Fruit fly (Drosophila melanogaster): ENCODE results near the gene Mtp.

Gene Mtp

DNA sequence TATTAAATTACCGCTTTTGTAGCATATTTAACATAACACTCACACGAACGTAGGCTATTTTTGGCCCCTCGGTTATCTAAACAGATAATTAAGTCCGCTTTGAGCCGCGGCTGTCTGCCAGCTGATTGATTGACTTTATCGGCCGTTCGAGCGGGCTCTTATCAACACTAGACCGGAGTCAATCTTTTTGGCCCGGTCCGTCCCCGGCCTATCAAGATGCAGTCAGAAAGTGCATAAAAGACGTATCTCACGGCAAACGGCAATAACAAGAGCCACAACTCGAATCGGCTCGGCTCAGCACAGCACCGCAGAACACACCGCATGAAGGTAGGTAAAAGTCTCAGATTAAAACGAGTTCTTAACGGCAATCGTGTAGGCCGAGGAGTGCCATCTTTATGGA, 42.3 kb upstream of the Mtp start:
- TF ChIP-seq Clk (GFP tag; optimal IDR thresholded peaks at IDR 0.05) (no peak), toe (GFP tag; optimal IDR thresholded peaks at IDR 0.05) (no peak), CG14711 (tag; optimal IDR thresholded peaks at IDR 0.05) (no peak), pad (GFP tag; optimal IDR thresholded peaks at IDR 0.05) (no peak), kay (GFP tag; ENCODE audit: borderline replicate concordance) (no peak), cic (GFP tag; optimal IDR thresholded peaks at IDR 0.05) (no peak), CG7045 (GFP tag; optimal IDR thresholded peaks at IDR 0.05) (no peak)

DNA sequence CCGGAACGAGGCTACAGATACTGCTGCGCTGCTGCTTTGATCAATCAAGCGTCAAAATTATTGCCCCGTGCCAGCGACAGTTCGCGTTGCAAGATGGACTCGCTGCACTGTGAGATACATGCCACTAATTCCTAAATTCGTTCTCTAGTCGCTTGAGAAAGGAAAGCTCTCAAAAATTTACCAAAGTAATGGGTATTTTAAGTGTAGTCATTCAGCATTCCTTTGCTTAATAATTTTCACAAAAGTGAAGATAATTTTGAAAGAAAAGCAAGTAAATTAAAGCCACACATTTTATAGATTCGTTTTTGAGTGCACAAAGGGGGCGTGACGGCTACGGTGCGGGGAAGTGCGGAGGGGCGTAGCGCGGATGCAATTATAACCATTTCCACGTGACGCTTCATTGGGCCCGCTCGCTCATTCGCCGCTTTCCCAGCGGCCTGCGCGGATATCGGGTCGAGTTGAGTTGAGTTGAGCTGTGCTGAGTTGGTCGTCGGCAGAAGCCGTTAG, 37.4 kb upstream of the Mtp start:
- TF ChIP-seq cnc (optimal IDR thresholded peaks at IDR 0.05) (no peak), CG14711 (tag; optimal IDR thresholded peaks at IDR 0.05) (no peak), CG7101 (tag; optimal IDR thresholded peaks at IDR 0.05) (no peak), bab1 (GFP tag; optimal IDR thresholded peaks at IDR 0.05) (no peak), ovo (GFP tag; optimal IDR thresholded peaks at IDR 0.05) (no peak), cic (GFP tag; optimal IDR thresholded peaks at IDR 0.05) (no peak), Hr96 (GFP tag; optimal IDR thresholded peaks at IDR 0.05) (no peak), CG11617 (GFP tag; optimal IDR thresholded peaks at IDR 0.05) (no peak), CG33017 (tag; optimal IDR thresholded peaks at IDR 0.05) (no peak), Clk (GFP tag; optimal IDR thresholded peaks at IDR 0.05) (no peak), CG5204 (GFP tag; optimal IDR thresholded peaks at IDR 0.05) (no peak), tj (GFP tag; optimal IDR thresholded peaks at IDR 0.05) (no peak), pad (GFP tag; optimal IDR thresholded peaks at IDR 0.05) (no peak), CG1620 (GFP tag; optimal IDR thresholded peaks at IDR 0.05) (no peak), CG12768 (GFP tag; optimal IDR thresholded peaks at IDR 0.05) (no peak), Mnt (GFP tag; optimal IDR thresholded peaks at IDR 0.05) (no peak), toe (GFP tag; optimal IDR thresholded peaks at IDR 0.05) (no peak)

- TF ChIP-seq Hr96 (GFP tag; optimal IDR thresholded peaks at IDR 0.05) (no peak), CG1620 (GFP tag; optimal IDR thresholded peaks at IDR 0.05) (no peak), toe (GFP tag; optimal IDR thresholded peaks at IDR 0.05) (no peak), pad (GFP tag; optimal IDR thresholded peaks at IDR 0.05) (no peak), Crg-1 (GFP tag; optimal IDR thresholded peaks at IDR 0.05) (no peak), CG14711 (tag; optimal IDR thresholded peaks at IDR 0.05) (no peak), kay (GFP tag; ENCODE audit: borderline replicate concordance) (no peak), Clk (GFP tag; optimal IDR thresholded peaks at IDR 0.05) (no peak), Mnt (GFP tag; optimal IDR thresholded peaks at IDR 0.05) (no peak), ovo (GFP tag; optimal IDR thresholded peaks at IDR 0.05) (no peak)
Measured at dm6 chr2L:20957968-20958367, 35.3 kb upstream of the Mtp start.

dm6 chr2L:20957266-20957665, 34.6 kb upstream of the Mtp start:
- TF ChIP-seq CG5204 (GFP tag; optimal IDR thresholded peaks at IDR 0.05), result no peak
- TF ChIP-seq CG1620 (GFP tag; optimal IDR thresholded peaks at IDR 0.05), result no peak
- no peak for TF ChIP-seq cic (GFP tag; optimal IDR thresholded peaks at IDR 0.05)
- no peak for TF ChIP-seq bab1 (GFP tag; optimal IDR thresholded peaks at IDR 0.05)
- TF ChIP-seq pad (GFP tag; optimal IDR thresholded peaks at IDR 0.05), result no peak
- no peak for TF ChIP-seq CG14711 (tag; optimal IDR thresholded peaks at IDR 0.05)
- TF ChIP-seq kay (GFP tag; ENCODE audit: borderline replicate concordance), result no peak
- TF ChIP-seq CG11617 (GFP tag; optimal IDR thresholded peaks at IDR 0.05), result no peak
- TF ChIP-seq CG33017 (tag; optimal IDR thresholded peaks at IDR 0.05), result no peak
- TF ChIP-seq CG7045 (GFP tag; optimal IDR thresholded peaks at IDR 0.05), result no peak
- no peak for TF ChIP-seq Mnt (GFP tag; optimal IDR thresholded peaks at IDR 0.05)

DNA sequence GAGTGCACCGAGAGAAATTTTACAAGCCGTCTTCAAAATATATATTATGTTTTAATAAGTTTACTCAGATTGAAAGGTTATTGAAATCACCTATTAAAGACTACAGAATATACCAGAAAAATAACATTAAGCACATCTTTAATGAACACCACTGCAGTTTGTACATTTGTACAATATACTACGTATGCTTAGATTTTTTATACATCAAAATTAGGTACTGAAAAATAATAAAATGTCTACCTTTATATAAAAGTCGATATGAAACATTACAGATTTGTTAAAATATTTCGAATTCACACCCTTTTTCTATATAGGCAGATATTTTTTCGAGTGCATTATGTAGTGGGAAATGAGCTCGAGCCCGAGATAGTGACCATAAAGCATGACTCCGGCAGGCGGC, 34.2 kb upstream of the Mtp start:
- no peak for TF ChIP-seq CG12768 (GFP tag; optimal IDR thresholded peaks at IDR 0.05)
- TF ChIP-seq CG5204 (GFP tag; optimal IDR thresholded peaks at IDR 0.05), result no peak
- TF ChIP-seq CG7045 (GFP tag; optimal IDR thresholded peaks at IDR 0.05), result no peak
- TF ChIP-seq CG1620 (GFP tag; optimal IDR thresholded peaks at IDR 0.05), result no peak
- no peak for TF ChIP-seq Mnt (GFP tag; optimal IDR thresholded peaks at IDR 0.05)
- TF ChIP-seq cic (GFP tag; optimal IDR thresholded peaks at IDR 0.05), result no peak
- no peak for TF ChIP-seq Hr96 (GFP tag; optimal IDR thresholded peaks at IDR 0.05)

dm6 chr2L:20951320-20951719, 28.6 kb upstream of the Mtp start:
- TF ChIP-seq CG11617 (GFP tag; optimal IDR thresholded peaks at IDR 0.05) (no peak), Mnt (GFP tag; optimal IDR thresholded peaks at IDR 0.05) (no peak), CG5204 (GFP tag; optimal IDR thresholded peaks at IDR 0.05) (no peak), Hr96 (GFP tag; optimal IDR thresholded peaks at IDR 0.05) (no peak), kay (GFP tag; ENCODE audit: borderline replicate concordance) (no peak), tj (GFP tag; optimal IDR thresholded peaks at IDR 0.05) (no peak), CG12768 (GFP tag; optimal IDR thresholded peaks at IDR 0.05) (no peak), toe (GFP tag; optimal IDR thresholded peaks at IDR 0.05) (no peak), ovo (GFP tag; optimal IDR thresholded peaks at IDR 0.05) (no peak), cnc (optimal IDR thresholded peaks at IDR 0.05) (no peak), CG33017 (tag; optimal IDR thresholded peaks at IDR 0.05) (no peak), Crg-1 (GFP tag; optimal IDR thresholded peaks at IDR 0.05) (no peak), Clk (GFP tag; optimal IDR thresholded peaks at IDR 0.05) (no peak), pad (GFP tag; optimal IDR thresholded peaks at IDR 0.05) (no peak), CG7045 (GFP tag; optimal IDR thresholded peaks at IDR 0.05) (no peak), bab1 (GFP tag; optimal IDR thresholded peaks at IDR 0.05) (no peak)

DNA sequence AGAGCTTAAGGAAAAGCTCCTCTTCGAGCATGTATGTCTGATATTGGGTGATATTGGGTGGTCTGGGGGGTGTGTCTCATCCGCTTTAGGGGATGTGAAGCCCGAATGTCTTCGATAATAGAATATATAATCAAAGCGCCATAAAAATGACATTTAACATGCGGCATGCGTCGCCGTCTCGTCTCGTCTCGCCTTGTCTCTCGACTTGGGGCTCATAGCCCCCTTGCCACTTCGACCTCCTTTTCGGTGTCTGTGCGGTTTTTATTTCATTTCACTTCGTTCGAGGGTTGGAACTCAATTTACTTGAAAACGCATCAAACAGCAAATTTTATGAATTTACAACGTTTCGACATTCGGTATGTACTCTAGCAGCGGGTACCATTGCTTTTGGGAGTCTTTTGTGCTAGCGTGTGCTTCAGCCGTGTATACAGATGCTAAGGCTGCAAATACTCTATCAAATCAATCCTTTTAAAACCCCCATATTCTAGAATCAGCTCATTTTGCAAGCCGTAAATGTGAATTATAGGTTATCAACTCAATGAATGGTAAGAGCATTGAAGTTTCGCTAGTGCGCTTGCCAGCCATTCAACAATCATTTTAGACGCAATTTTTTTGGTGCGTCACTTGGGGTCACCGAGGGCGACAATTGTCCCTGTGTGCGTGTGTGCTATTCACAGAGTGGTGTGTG, 27.9 kb upstream of the Mtp start:
- no peak for TF ChIP-seq Crg-1 (GFP tag; optimal IDR thresholded peaks at IDR 0.05)
- no peak for TF ChIP-seq kay (GFP tag; ENCODE audit: borderline replicate concordance)
- TF ChIP-seq CG1620 (GFP tag; optimal IDR thresholded peaks at IDR 0.05), result no peak
- TF ChIP-seq CG33017 (tag; optimal IDR thresholded peaks at IDR 0.05), result no peak
- no peak for TF ChIP-seq Clk (GFP tag; optimal IDR thresholded peaks at IDR 0.05)
- no peak for TF ChIP-seq cic (GFP tag; optimal IDR thresholded peaks at IDR 0.05)
- no peak for TF ChIP-seq CG14711 (tag; optimal IDR thresholded peaks at IDR 0.05)
- TF ChIP-seq Hr96 (GFP tag; optimal IDR thresholded peaks at IDR 0.05), result no peak
- TF ChIP-seq CG12768 (GFP tag; optimal IDR thresholded peaks at IDR 0.05), result no peak

Data from whole organism, adult.